Worm (Caenorhabditis elegans) whole organism, L3 larva: ENCODE data around the gene sdz-11.

Source experiments
- ZK546.5 ChIP-seq: sonication (generic microtip); optimal IDR thresholded peaks from 2 replicates; lab custom pipeline; 2017; ENCODE audit warnings: missing biosample characterization, missing genetic modification characterization
- aly-2 ChIP-seq: fragments of 150-350 bp; optimal IDR thresholded peaks from 2 replicates; lab custom pipeline; 2014; ENCODE audit warnings: missing biosample characterization, missing genetic modification characterization
- ama-1 ChIP-seq: fragments of 150-350 bp; optimal IDR thresholded peaks from 2 replicates; lab custom pipeline; 2018
- ceh-16 ChIP-seq: sonication (generic microtip); optimal IDR thresholded peaks from 2 replicates; lab custom pipeline; 2017; ENCODE audit warnings: missing biosample characterization, missing genetic modification characterization
- ceh-28 ChIP-seq: fragments of 150-350 bp; optimal IDR thresholded peaks from 2 replicates; lab custom pipeline; 2014; ENCODE audit warnings: missing biosample characterization, missing genetic modification reagents, missing genetic modification characterization
- ceh-82 ChIP-seq: fragments of 150-350 bp; optimal IDR thresholded peaks from 2 replicates; lab custom pipeline; 2014; ENCODE audit warnings: missing biosample characterization, missing genetic modification characterization
- ceh-9 ChIP-seq: sonication (generic microtip); optimal IDR thresholded peaks from 2 replicates; lab custom pipeline; 2018; ENCODE audit warnings: missing biosample characterization, missing genetic modification characterization
- daf-12 ChIP-seq: fragments of 150-350 bp; optimal IDR thresholded peaks from 2 replicates; lab custom pipeline; 2014; ENCODE audit warnings: missing biosample characterization, missing genetic modification reagents, missing genetic modification characterization
- elt-1 ChIP-seq: fragments of 150-350 bp; optimal IDR thresholded peaks from 2 replicates; lab custom pipeline; 2014; ENCODE audit warnings: missing biosample characterization, missing genetic modification characterization
- elt-2 ChIP-seq: sonication (generic microtip); optimal IDR thresholded peaks from 2 replicates; lab custom pipeline; 2016; ENCODE audit warnings: missing genetic modification reagents, mild to moderate bottlenecking, missing genetic modification characterization, missing compliant biosample characterization
- elt-3 ChIP-seq, 3 experiments: fragments of 150-350 bp in 1 of 3; sonication (generic microtip) in 2 of 3; optimal IDR thresholded peaks; 2 replicates in 2 of 3; 4 replicates in 1 of 3; lab custom pipeline; 2014 to 2017; ENCODE audit warnings: missing biosample characterization in 3 of 3, missing genetic modification characterization in 3 of 3
- eor-1 ChIP-seq, 2 experiments: fragments of 150-350 bp; optimal IDR thresholded peaks; 2 replicates each; lab custom pipeline; 2014 to 2018; ENCODE audit warnings: missing biosample characterization in 2 of 2, missing genetic modification characterization in 2 of 2
- fkh-2 ChIP-seq: fragments of 150-350 bp; optimal IDR thresholded peaks from 2 replicates; lab custom pipeline; 2014; ENCODE audit warnings: missing biosample characterization, missing genetic modification reagents, missing genetic modification characterization
- fos-1 ChIP-seq: fragments of 150-350 bp; optimal IDR thresholded peaks from 2 replicates; lab custom pipeline; 2014; ENCODE audit warnings: missing biosample characterization, missing genetic modification characterization
- hmg-11 ChIP-seq: sonication (generic microtip); optimal IDR thresholded peaks from 2 replicates; lab custom pipeline; 2016; ENCODE audit warnings: missing genetic modification characterization, missing compliant biosample characterization
- jun-1 ChIP-seq: fragments of 150-350 bp; optimal IDR thresholded peaks from 2 replicates; lab custom pipeline; 2014; ENCODE audit warnings: missing biosample characterization, missing genetic modification reagents, missing genetic modification characterization
- lin-15B ChIP-seq: fragments of 150-350 bp; optimal IDR thresholded peaks from 2 replicates; lab custom pipeline; 2014; ENCODE audit warnings: missing biosample characterization, missing genetic modification characterization
- mdl-1 ChIP-seq: fragments of 150-350 bp; optimal IDR thresholded peaks from 2 replicates; lab custom pipeline; 2014; ENCODE audit warnings: missing biosample characterization, missing genetic modification characterization
- mml-1 ChIP-seq: fragments of 150-350 bp; sonication (generic microtip); optimal IDR thresholded peaks from 3 replicates; lab custom pipeline; 2014; ENCODE audit warnings: missing biosample characterization, missing genetic modification characterization
- nfya-1 ChIP-seq: sonication (generic microtip); optimal IDR thresholded peaks from 2 replicates; lab custom pipeline; 2017; ENCODE audit warnings: missing genetic modification characterization, mild to moderate bottlenecking, missing compliant biosample characterization, antibody characterized with exemption, moderate library complexity; ENCODE audit not compliant: insufficient read depth
- nhr-11 ChIP-seq: fragments of 150-350 bp; optimal IDR thresholded peaks from 2 replicates; lab custom pipeline; 2014; ENCODE audit warnings: missing biosample characterization, missing genetic modification characterization
- nhr-12 ChIP-seq: fragments of 150-350 bp; optimal IDR thresholded peaks from 2 replicates; lab custom pipeline; 2014; ENCODE audit warnings: missing biosample characterization, missing genetic modification characterization
- nhr-23 ChIP-seq: fragments of 150-350 bp; optimal IDR thresholded peaks from 2 replicates; lab custom pipeline; 2014; ENCODE audit warnings: missing biosample characterization, missing genetic modification reagents, missing genetic modification characterization
- nhr-25 ChIP-seq: sonication (generic microtip); optimal IDR thresholded peaks from 2 replicates; lab custom pipeline; 2017; ENCODE audit warnings: missing biosample characterization, missing genetic modification characterization
- nhr-28 ChIP-seq: fragments of 150-350 bp; optimal IDR thresholded peaks from 2 replicates; lab custom pipeline; 2014; ENCODE audit warnings: missing biosample characterization, missing genetic modification characterization
- nhr-43 ChIP-seq: sonication (generic microtip); optimal IDR thresholded peaks from 2 replicates; lab custom pipeline; 2016; ENCODE audit warnings: mild to moderate bottlenecking, missing genetic modification characterization, missing compliant biosample characterization; ENCODE audit not compliant: poor library complexity, severe bottlenecking
- nhr-67 ChIP-seq: fragments of 150-350 bp; optimal IDR thresholded peaks from 2 replicates; lab custom pipeline; 2014; ENCODE audit warnings: missing biosample characterization, missing genetic modification characterization
- nhr-76 ChIP-seq: fragments of 150-350 bp; sonication (generic microtip); optimal IDR thresholded peaks from 5 replicates; lab custom pipeline; 2014; ENCODE audit warnings: missing biosample characterization, missing genetic modification characterization
- nhr-77 ChIP-seq: fragments of 150-350 bp; optimal IDR thresholded peaks from 2 replicates; lab custom pipeline; 2014; ENCODE audit warnings: missing biosample characterization, missing genetic modification characterization
- pha-4 ChIP-seq: fragments of 150-350 bp; optimal IDR thresholded peaks from 2 replicates; lab custom pipeline; 2014; ENCODE audit warnings: missing biosample characterization, missing genetic modification reagents, missing genetic modification characterization
- sea-2 ChIP-seq: fragments of 150-350 bp; sonication (generic microtip); optimal IDR thresholded peaks from 4 replicates; lab custom pipeline; 2014; ENCODE audit warnings: missing biosample characterization, missing genetic modification reagents, missing genetic modification characterization
- skn-1 ChIP-seq: fragments of 150-350 bp; optimal IDR thresholded peaks from 2 replicates; lab custom pipeline; 2014; ENCODE audit warnings: missing biosample characterization, missing genetic modification characterization
- tbx-2 ChIP-seq: sonication (generic microtip); optimal IDR thresholded peaks from 2 replicates; lab custom pipeline; 2016; ENCODE audit warnings: mild to moderate bottlenecking, missing genetic modification characterization, missing compliant biosample characterization
- unc-39 ChIP-seq: sonication (generic microtip); optimal IDR thresholded peaks from 4 replicates; lab custom pipeline; 2017; ENCODE audit warnings: missing biosample characterization, missing genetic modification characterization
- unc-62 ChIP-seq: fragments of 150-350 bp; sonication (generic microtip); optimal IDR thresholded peaks from 4 replicates; lab custom pipeline; 2014; ENCODE audit warnings: missing biosample characterization, missing genetic modification reagents, missing genetic modification characterization
- zag-1 ChIP-seq: fragments of 150-350 bp; optimal IDR thresholded peaks from 2 replicates; lab custom pipeline; 2014; ENCODE audit warnings: missing biosample characterization, missing genetic modification characterization
- ztf-11 ChIP-seq: fragments of 150-350 bp; optimal IDR thresholded peaks from 2 replicates; lab custom pipeline; 2014; ENCODE audit warnings: missing biosample characterization, missing genetic modification characterization
- ztf-4 ChIP-seq: fragments of 150-350 bp; optimal IDR thresholded peaks from 2 replicates; lab custom pipeline; 2014; ENCODE audit warnings: missing biosample characterization, missing genetic modification characterization

sdz-11 gene

DNA sequence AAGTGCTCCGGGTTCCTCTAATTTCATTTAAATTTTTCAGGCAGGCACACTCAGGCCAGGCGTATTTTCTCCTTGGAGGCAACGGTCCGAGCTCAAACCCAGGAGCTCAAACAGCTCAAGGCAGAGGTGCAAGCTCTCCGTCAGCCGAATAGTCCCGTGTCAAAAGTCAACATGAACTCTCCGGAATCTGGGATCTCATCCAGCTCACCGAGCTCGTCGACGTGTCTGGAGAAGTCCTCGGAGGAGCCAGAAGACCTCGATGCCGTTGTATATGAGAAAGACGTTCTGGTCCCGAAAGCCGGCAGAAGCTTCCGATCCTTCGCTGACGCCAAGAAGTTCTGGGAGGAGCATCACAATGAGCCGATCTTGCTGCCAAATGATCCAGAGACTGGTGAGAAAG lies 33.7 kb upstream of the sdz-11 start:
- TF ChIP-seq elt-2 (tag; lab: Kevin White, UChicago): no peak
- no peak for TF ChIP-seq ZK546.5 (tag; lab: Kevin White, UChicago)
- no peak for TF ChIP-seq zag-1 (tag; lab: Kevin White, UChicago)
- no peak for TF ChIP-seq fos-1 (tag; lab: Kevin White, UChicago)
- no peak for TF ChIP-seq unc-39 (tag; lab: Kevin White, UChicago)
- no peak for TF ChIP-seq mml-1 (tag; lab: Kevin White, UChicago)
- TF ChIP-seq sea-2 (GFP tag; lab: Kevin White, UChicago): no peak
- TF ChIP-seq ztf-11: no peak
- no peak for TF ChIP-seq unc-62 (GFP tag; lab: Kevin White, UChicago)
- TF ChIP-seq elt-1 (tag; lab: Kevin White, UChicago): no peak
- no peak for TF ChIP-seq lin-15B (tag; lab: Kevin White, UChicago)
- TF ChIP-seq nhr-25: no peak
- TF ChIP-seq aly-2 (tag; lab: Kevin White, UChicago): no peak

ce11 chrII:3785257-3785656 lies 33.2 kb upstream of the sdz-11 start, which contains the start of gene T24E12.1:
TSS of gene T24E12.1 (plus strand) at chrII:3785557.
- TF ChIP-seq elt-1 (tag; lab: Kevin White, UChicago) (no peak), ZK546.5 (tag; lab: Kevin White, UChicago) (no peak), sea-2 (GFP tag; lab: Kevin White, UChicago) (no peak), nhr-23 (tag; lab: Kevin White, UChicago) (no peak), ceh-16 (no peak), fkh-2 (tag; lab: Kevin White, UChicago) (no peak), unc-39 (tag; lab: Kevin White, UChicago) (no peak), unc-62 (GFP tag; lab: Kevin White, UChicago) (no peak), eor-1 (tag; optimal IDR thresholded peaks at IDR 0.05; lab: Kevin White, UChicago) (no peak), daf-12 (no peak), nhr-28 (tag; lab: Kevin White, UChicago) (no peak), jun-1 (tag; lab: Kevin White, UChicago) (no peak), nfya-1 (tag; lab: Kevin White, UChicago) (no peak), ztf-4 (no peak)

- TF ChIP-seq fkh-2 (tag; lab: Kevin White, UChicago): no peak
- no peak for TF ChIP-seq elt-2 (tag; lab: Kevin White, UChicago)
- TF ChIP-seq nhr-67 (tag; lab: Kevin White, UChicago): no peak
- TF ChIP-seq ceh-16: no peak
- no peak for TF ChIP-seq pha-4
- no peak for TF ChIP-seq ceh-9
- no peak for TF ChIP-seq ama-1
- TF ChIP-seq nhr-43 (tag; lab: Kevin White, UChicago): no peak
- no peak for TF ChIP-seq aly-2 (tag; lab: Kevin White, UChicago)
- TF ChIP-seq nhr-28 (tag; lab: Kevin White, UChicago): no peak
- TF ChIP-seq zag-1 (tag; lab: Kevin White, UChicago): no peak
- TF ChIP-seq unc-62 (GFP tag; lab: Kevin White, UChicago): no peak
- no peak for TF ChIP-seq nhr-77 (tag; lab: Kevin White, UChicago)
- TF ChIP-seq hmg-11 (tag; lab: Kevin White, UChicago): no peak
- TF ChIP-seq fos-1 (tag; lab: Kevin White, UChicago): no peak
- TF ChIP-seq ceh-28 (tag; lab: Kevin White, UChicago): no peak
- no peak for TF ChIP-seq jun-1 (tag; lab: Kevin White, UChicago)
- TF ChIP-seq eor-1 (tag; optimal IDR thresholded peaks at IDR 0.05; lab: Kevin White, UChicago): no peak
- no peak for TF ChIP-seq ceh-82 (tag; lab: Kevin White, UChicago)
These were observed 30.4 kb upstream of the sdz-11 start, which contains the start of gene T24E12.2 for ce11 chrII:3782309-3783000. TSS of gene T24E12.2 (plus strand) at chrII:3782950.

DNA sequence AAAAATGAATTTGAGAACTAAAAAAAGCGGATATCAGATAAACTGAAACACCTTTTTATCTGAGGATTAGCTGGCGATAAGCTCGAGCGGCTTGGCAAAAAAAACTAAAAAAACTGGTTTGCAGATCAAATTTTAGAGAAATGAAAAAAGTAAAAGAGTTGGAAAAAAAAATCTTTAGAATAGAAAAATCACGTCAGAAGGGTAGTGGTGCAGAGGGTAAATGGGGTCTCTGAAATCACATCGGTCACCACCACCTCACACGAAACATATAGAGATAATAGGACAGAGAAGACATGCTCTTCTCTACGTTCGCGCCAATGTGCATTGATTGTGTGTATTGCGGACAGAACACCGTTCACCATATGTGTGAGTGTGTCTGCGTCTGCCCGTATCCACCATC lies 29.2 kb upstream of the sdz-11 start:
- TF ChIP-seq hmg-11 (tag; lab: Kevin White, UChicago): no peak
- TF ChIP-seq elt-2 (tag; lab: Kevin White, UChicago): no peak
- no peak for TF ChIP-seq nhr-11 (tag; lab: Kevin White, UChicago)
- TF ChIP-seq mdl-1 (tag; lab: Kevin White, UChicago): no peak
- no peak for TF ChIP-seq ama-1
- no peak for TF ChIP-seq ceh-28 (tag; lab: Kevin White, UChicago)
- no peak for TF ChIP-seq nhr-67 (tag; lab: Kevin White, UChicago)
- no peak for TF ChIP-seq skn-1 (tag; lab: Kevin White, UChicago)
- TF ChIP-seq nhr-77 (tag; lab: Kevin White, UChicago): no peak
- TF ChIP-seq eor-1 (tag; optimal IDR thresholded peaks at IDR 0.05; lab: Kevin White, UChicago): no peak
- no peak for TF ChIP-seq tbx-2 (tag; lab: Kevin White, UChicago)
- no peak for TF ChIP-seq unc-39 (tag; lab: Kevin White, UChicago)
- TF ChIP-seq jun-1 (tag; lab: Kevin White, UChicago): no peak
- TF ChIP-seq fos-1 (tag; lab: Kevin White, UChicago): no peak
- no peak for TF ChIP-seq mml-1 (tag; lab: Kevin White, UChicago)
- TF ChIP-seq fkh-2 (tag; lab: Kevin White, UChicago): no peak
- TF ChIP-seq elt-3 (tag; optimal IDR thresholded peaks at IDR 0.05; lab: Kevin White, UChicago): no peak
- TF ChIP-seq nhr-12 (tag; lab: Kevin White, UChicago): no peak
- no peak for TF ChIP-seq nhr-76 (tag; lab: Kevin White, UChicago)
- TF ChIP-seq daf-12: no peak
